Worm (Caenorhabditis elegans) whole organism, L4/young adult: Measurements from ENCODE around the gene eef-1A.1.

Experiments used
- dao-5 ChIP-seq: sonication (generic microtip); optimal IDR thresholded peaks from 2 replicates; lab custom pipeline; 2016; ENCODE audit warnings: missing genotype, missing genetic modification characterization, moderate library complexity, missing compliant biosample characterization
- him-1 ChIP-seq: sonication (generic microtip); optimal IDR thresholded peaks from 2 replicates; lab custom pipeline; 2016; ENCODE audit warnings: missing genotype, missing genetic modification reagents, missing genetic modification characterization, missing compliant biosample characterization

DNA sequence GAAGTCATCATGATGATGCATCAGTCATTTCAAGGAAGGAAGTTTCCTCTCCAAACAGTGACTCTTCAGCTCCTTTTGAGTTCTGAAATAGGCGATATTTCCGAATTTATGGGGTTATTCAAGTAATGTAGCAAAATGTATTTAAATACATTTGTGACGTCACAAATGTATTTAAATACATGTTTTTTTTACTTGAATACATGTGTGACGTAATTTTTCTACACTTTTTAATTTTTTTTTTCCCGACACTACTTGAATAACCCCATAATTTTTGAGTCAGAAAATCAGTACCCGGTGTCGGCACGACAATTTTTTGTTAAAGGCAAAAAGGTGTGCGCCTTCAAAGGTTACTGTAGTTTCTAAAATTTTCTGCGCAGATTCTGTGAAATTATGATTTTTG lies 3.4 kb upstream of the eef-1A.1 start:
- no peak for TF ChIP-seq him-1 (tag; lab: Kevin White, UChicago)
- no peak for TF ChIP-seq dao-5
